Worm (Caenorhabditis elegans): ENCODE measurements around the gene Y47D7A.13.

- TF ChIP-seq T22C8.4 (GFP tag; IDR thresholded peaks at IDR 0.05) (no peak), med-1 (GFP tag; optimal IDR thresholded peaks at IDR 0.05; ENCODE audit: insufficient read depth) (no peak), flt-1 (GFP tag; IDR thresholded peaks at IDR 0.05) (no peak), tab-1 (GFP tag; IDR thresholded peaks at IDR 0.05) (no peak), ztf-29 (GFP tag; IDR thresholded peaks at IDR 0.05) (no peak), ztf-23 (GFP tag; IDR thresholded peaks at IDR 0.05) (no peak), ref-1 (GFP tag; conservative IDR thresholded peaks at IDR 0.05) (no peak)
Measured at ce11 chrV:4423087-4423486, 12.6 kb downstream of the Y47D7A.13 start.
